Fruit fly (Drosophila melanogaster) whole organism, embryonic: ENCODE measurements around the gene Rpn10.

Experiments used
- Adf1 ChIP-seq: fragments of 200-800 bp; sonication (Bioruptor generic); IDR thresholded peaks from 2 replicates; pipeline ENCODE4 v1.3.6; 2022; ENCODE audit warnings: missing biosample characterization, missing genetic modification characterization
- Bdp1 ChIP-seq: fragments of 200-800 bp; sonication (Bioruptor generic); optimal IDR thresholded peaks from 3 replicates; lab custom pipeline; 2016; ENCODE audit warnings: missing biosample characterization, missing genetic modification characterization
- Bteb2 ChIP-seq: fragments of 200-800 bp; sonication (Bioruptor generic); optimal IDR thresholded peaks from 2 replicates; lab custom pipeline; 2016; ENCODE audit warnings: missing biosample characterization, missing genetic modification characterization
- CG10267 ChIP-seq: fragments of 200-800 bp; sonication (Bioruptor generic); optimal IDR thresholded peaks from 2 replicates; lab custom pipeline; 2018; ENCODE audit warnings: missing biosample characterization, mild to moderate bottlenecking, missing genetic modification characterization, moderate library complexity
- CG12299 ChIP-seq: fragments of 200-800 bp; sonication (Bioruptor generic); optimal IDR thresholded peaks from 2 replicates; lab custom pipeline; 2018; ENCODE audit warnings: missing biosample characterization, mild to moderate bottlenecking, missing genetic modification characterization
- CG12769 ChIP-seq: fragments of 200-800 bp; sonication (Bioruptor generic); optimal IDR thresholded peaks from 2 replicates; lab custom pipeline; 2019; ENCODE audit warnings: missing biosample characterization, mild to moderate bottlenecking, missing genetic modification characterization, moderate library complexity
- CG14667 ChIP-seq: fragments of 200-800 bp; sonication (Bioruptor generic); IDR thresholded peaks from 2 replicates; pipeline ENCODE4 v1.3.6; 2022; ENCODE audit warnings: missing biosample characterization, missing genetic modification characterization
- CG2116 ChIP-seq: fragments of 200-800 bp; sonication (Bioruptor generic); optimal IDR thresholded peaks from 3 replicates; lab custom pipeline; 2018; ENCODE audit warnings: missing biosample characterization, mild to moderate bottlenecking, missing genetic modification characterization
- CG30020 ChIP-seq: fragments of 200-800 bp; optimal IDR thresholded peaks from 2 replicates; lab custom pipeline; 2019; ENCODE audit warnings: missing biosample characterization, mild to moderate bottlenecking, missing genetic modification characterization, moderate library complexity
- CG30431 ChIP-seq: fragments of 200-800 bp; sonication (Bioruptor generic); optimal IDR thresholded peaks from 2 replicates; lab custom pipeline; 2017; ENCODE audit warnings: missing biosample characterization, missing genetic modification characterization
- CG3065 ChIP-seq: fragments of 200-800 bp; sonication (Bioruptor generic); optimal IDR thresholded peaks from 2 replicates; lab custom pipeline; 2016; ENCODE audit warnings: missing biosample characterization, missing genetic modification characterization
- CG3407 ChIP-seq: fragments of 200-800 bp; sonication (Bioruptor generic); optimal IDR thresholded peaks from 2 replicates; lab custom pipeline; 2018; ENCODE audit warnings: missing biosample characterization, mild to moderate bottlenecking, missing genetic modification characterization
- CG43689 ChIP-seq: fragments of 200-800 bp; sonication (Bioruptor generic); IDR thresholded peaks from 2 replicates; pipeline ENCODE4 v1.3.6; 2022; ENCODE audit warnings: missing biosample characterization, missing genetic modification characterization
- CG4424 ChIP-seq: fragments of 200-800 bp; sonication (Bioruptor generic); optimal IDR thresholded peaks from 3 replicates; lab custom pipeline; 2016; ENCODE audit warnings: missing biosample characterization, missing genetic modification characterization
- CG5245 ChIP-seq: fragments of 200-800 bp; sonication (Bioruptor generic); optimal IDR thresholded peaks from 3 replicates; lab custom pipeline; 2016; ENCODE audit warnings: missing biosample characterization, missing genetic modification characterization
- CG5953 ChIP-seq: fragments of 200-800 bp; sonication (Bioruptor generic); IDR thresholded peaks from 2 replicates; pipeline ENCODE4 v1.3.6; 2022; ENCODE audit warnings: missing biosample characterization, missing genetic modification characterization
- CG6175 ChIP-seq: fragments of 200-800 bp; sonication (Bioruptor generic); IDR thresholded peaks from 3 replicates; pipeline ENCODE4 v1.3.6; 2022; ENCODE audit warnings: missing biosample characterization, missing genetic modification characterization
- CG7786 ChIP-seq: fragments of 200-800 bp; sonication (Bioruptor generic); optimal IDR thresholded peaks from 2 replicates; lab custom pipeline; 2016; ENCODE audit warnings: missing biosample characterization, missing genetic modification characterization
- CG9876 ChIP-seq: fragments of 200-800 bp; sonication (Bioruptor generic); optimal IDR thresholded peaks from 2 replicates; lab custom pipeline; 2016; ENCODE audit warnings: missing biosample characterization, missing genetic modification characterization
- Dip3 ChIP-seq: fragments of 200-800 bp; sonication (Bioruptor generic); optimal IDR thresholded peaks from 3 replicates; lab custom pipeline; 2016; ENCODE audit warnings: missing biosample characterization, missing genetic modification characterization
- HLH4C ChIP-seq: fragments of 200-800 bp; sonication (Bioruptor generic); IDR thresholded peaks from 3 replicates; pipeline ENCODE4 v1.3.6; 2022; ENCODE audit warnings: missing biosample characterization, missing genetic modification characterization; ENCODE audit not compliant: partially characterized antibody
- Hey ChIP-seq: fragments of 200-800 bp; sonication (Bioruptor generic); optimal IDR thresholded peaks from 3 replicates; lab custom pipeline; 2018; ENCODE audit warnings: missing biosample characterization, mild to moderate bottlenecking, missing genetic modification characterization
- Hr78 ChIP-seq, 2 experiments: fragments of 200-800 bp in 1 of 2; fragments of >200 bp in 1 of 2; sonication (Bioruptor generic) in 1 of 2; optimal IDR thresholded peaks; 2 replicates each; lab custom pipeline; 2017 to 2019; ENCODE audit warnings: missing biosample characterization in 2 of 2, missing genetic modification characterization in 2 of 2, mild to moderate bottlenecking in 1 of 2, moderate library complexity in 1 of 2
- Med ChIP-seq: fragments of 200-800 bp; sonication (Bioruptor generic); peaks from one replicate; lab custom pipeline; 2016; ENCODE audit warnings: missing biosample characterization, missing genetic modification characterization, mild to moderate bottlenecking, inconsistent platforms, moderate library complexity
- Myb ChIP-seq: fragments of 200-800 bp; sonication (Bioruptor generic); optimal IDR thresholded peaks from 2 replicates; lab custom pipeline; 2016; ENCODE audit warnings: missing biosample characterization, missing genetic modification characterization
- Scr ChIP-seq: fragments of 200-800 bp; sonication (Bioruptor generic); IDR thresholded peaks from 2 replicates; pipeline ENCODE4 v1.3.6; 2022; ENCODE audit warnings: missing biosample characterization, missing genetic modification characterization; ENCODE audit not compliant: partially characterized antibody
- Sox100B ChIP-seq: fragments of 200-800 bp; sonication (Bioruptor generic); optimal IDR thresholded peaks from 3 replicates; lab custom pipeline; 2018; ENCODE audit warnings: missing biosample characterization, mild to moderate bottlenecking, missing genetic modification characterization
- croc ChIP-seq: fragments of 200-800 bp; sonication (Bioruptor generic); conservative IDR thresholded peaks from 3 replicates; pipeline ENCODE4 v1.3.6; 2022; ENCODE audit warnings: missing biosample characterization, missing genetic modification characterization
- crp ChIP-seq, 2 experiments: fragments of 200-800 bp; sonication (Bioruptor generic); optimal IDR thresholded peaks; 2 replicates in 1 of 2; 3 replicates in 1 of 2; lab custom pipeline; 2017; ENCODE audit warnings: missing biosample characterization in 2 of 2, missing genetic modification characterization in 2 of 2, mild to moderate bottlenecking in 1 of 2, moderate library complexity in 1 of 2
- dimm ChIP-seq: fragments of 200-800 bp; sonication (Bioruptor generic); IDR thresholded peaks from 2 replicates; pipeline ENCODE4 v1.3.6; 2022; ENCODE audit warnings: missing biosample characterization, missing genetic modification characterization
- dmrt11E ChIP-seq: fragments of 200-800 bp; sonication (Bioruptor generic); optimal IDR thresholded peaks from 3 replicates; lab custom pipeline; 2018; ENCODE audit warnings: missing biosample characterization, mild to moderate bottlenecking, missing genetic modification characterization, moderate library complexity
- dpn ChIP-seq, 2 experiments: fragments of 200-800 bp; sonication (Bioruptor generic); optimal IDR thresholded peaks; 3 replicates each; lab custom pipeline; 2016; ENCODE audit warnings: missing biosample characterization in 2 of 2, missing genetic modification characterization in 2 of 2
- ewg ChIP-seq: fragments of 200-800 bp; sonication (Bioruptor generic); optimal IDR thresholded peaks from 3 replicates; lab custom pipeline; 2017; ENCODE audit warnings: mild to moderate bottlenecking, missing biosample characterization, missing genetic modification reagents, missing genetic modification characterization
- fd3F ChIP-seq: fragments of 200-800 bp; sonication (Bioruptor generic); optimal IDR thresholded peaks from 2 replicates; lab custom pipeline; 2018; ENCODE audit warnings: missing biosample characterization, mild to moderate bottlenecking, missing genetic modification characterization, moderate library complexity
- gcm ChIP-seq: fragments of 200-800 bp; sonication (Bioruptor generic); optimal IDR thresholded peaks from 2 replicates; lab custom pipeline; 2019; ENCODE audit warnings: missing biosample characterization, mild to moderate bottlenecking, missing genetic modification characterization, moderate library complexity
- gfzf ChIP-seq: fragments of 200-800 bp; sonication (Bioruptor generic); optimal IDR thresholded peaks from 2 replicates; lab custom pipeline; 2016; ENCODE audit warnings: missing biosample characterization, mild to moderate bottlenecking, missing genetic modification characterization, moderate library complexity
- grau ChIP-seq: fragments of 200-800 bp; optimal IDR thresholded peaks from 3 replicates; lab custom pipeline; 2019; ENCODE audit warnings: missing biosample characterization, mild to moderate bottlenecking, missing genetic modification characterization, moderate library complexity
- ind ChIP-seq: fragments of 200-800 bp; sonication (Bioruptor generic); optimal IDR thresholded peaks from 3 replicates; lab custom pipeline; 2016; ENCODE audit warnings: missing biosample characterization, missing genetic modification characterization
- lilli ChIP-seq: fragments of 200-800 bp; sonication (Bioruptor generic); optimal IDR thresholded peaks from 3 replicates; lab custom pipeline; 2016; ENCODE audit warnings: missing biosample characterization, missing genetic modification characterization
- nerfin-2 ChIP-seq: fragments of 200-800 bp; sonication (Bioruptor generic); IDR thresholded peaks from 2 replicates; pipeline ENCODE4 v1.3.6; 2022; ENCODE audit warnings: missing biosample characterization, missing genetic modification characterization; ENCODE audit not compliant: partially characterized antibody
- nmo ChIP-seq: fragments of 200-800 bp; sonication (Bioruptor generic); optimal IDR thresholded peaks from 2 replicates; lab custom pipeline; 2018; ENCODE audit warnings: missing biosample characterization, mild to moderate bottlenecking, missing genetic modification characterization, moderate library complexity
- pb ChIP-seq: fragments of 200-800 bp; sonication (Bioruptor generic); optimal IDR thresholded peaks from 3 replicates; lab custom pipeline; 2016; ENCODE audit warnings: missing biosample characterization, missing genetic modification characterization
- pho ChIP-seq: fragments of 200-800 bp; sonication (Bioruptor generic); optimal IDR thresholded peaks from 2 replicates; lab custom pipeline; 2016; ENCODE audit warnings: missing biosample characterization, missing genetic modification characterization
- pum ChIP-seq: fragments of 200-800 bp; sonication (Bioruptor generic); optimal IDR thresholded peaks from 2 replicates; lab custom pipeline; 2016; ENCODE audit warnings: missing biosample characterization, missing genetic modification characterization
- ro ChIP-seq: fragments of 200-800 bp; sonication (Bioruptor generic); IDR thresholded peaks from 2 replicates; pipeline ENCODE4 v1.3.6; 2022; ENCODE audit warnings: missing biosample characterization, missing genetic modification characterization
- run ChIP-seq: fragments of 200-800 bp; sonication (Bioruptor generic); optimal IDR thresholded peaks from 3 replicates; lab custom pipeline; 2018; ENCODE audit warnings: missing biosample characterization, mild to moderate bottlenecking, missing genetic modification characterization
- tgo ChIP-seq: fragments of 200-800 bp; sonication (Bioruptor generic); IDR thresholded peaks from 3 replicates; pipeline ENCODE4 v1.3.6; 2022; ENCODE audit warnings: missing biosample characterization, missing genetic modification characterization
- tio ChIP-seq: fragments of 200-800 bp; sonication (Bioruptor generic); optimal IDR thresholded peaks from 2 replicates; lab custom pipeline; 2017; ENCODE audit warnings: missing biosample characterization, missing genetic modification characterization, inconsistent platforms
- wek ChIP-seq: fragments of 200-800 bp; sonication (Bioruptor generic); optimal IDR thresholded peaks from 3 replicates; lab custom pipeline; 2018; ENCODE audit warnings: missing biosample characterization, mild to moderate bottlenecking, missing genetic modification characterization, moderate library complexity
- zen ChIP-seq: fragments of 200-800 bp; sonication (Bioruptor generic); optimal IDR thresholded peaks from 3 replicates; lab custom pipeline; 2018; ENCODE audit warnings: missing biosample characterization, mild to moderate bottlenecking, missing genetic modification characterization, moderate library complexity

Gene Rpn10

dm6 chr3L:21523059-21523836 lies 13.6 kb upstream of the Rpn10 start, which contains the start of gene CG7611 (continued):
- no peak for TF ChIP-seq zen (tag; lab: Kevin White, UChicago)
- TF ChIP-seq gcm (GFP tag; lab: Kevin White, UChicago) = no peak
- TF ChIP-seq grau = no peak
- no peak for TF ChIP-seq pb (GFP tag; lab: Kevin White, UChicago)
- no peak for TF ChIP-seq tgo
- TF ChIP-seq CG3065 (GFP tag; lab: Kevin White, UChicago) = no peak
- peak; percentile 22 for TF ChIP-seq wek (GFP tag; lab: Kevin White, UChicago)
- TF ChIP-seq ind (GFP tag; lab: Kevin White, UChicago) = no peak
- TF ChIP-seq Dip3 (GFP tag; lab: Kevin White, UChicago) = no peak
- TF ChIP-seq Adf1 (GFP tag; lab: Robert Waterston, UW) = no peak
- TF ChIP-seq croc (GFP tag; lab: Robert Waterston, UW) = no peak
- TF ChIP-seq CG4424 (GFP tag; lab: Kevin White, UChicago) = no peak
- no peak for TF ChIP-seq dpn (GFP tag; optimal IDR thresholded peaks at IDR 0.05; lab: Kevin White, UChicago)
- no peak for TF ChIP-seq run (tag; lab: Kevin White, UChicago)
- TF ChIP-seq lilli (GFP tag; lab: Kevin White, UChicago) = no peak
- no peak for TF ChIP-seq Bdp1 (GFP tag; lab: Kevin White, UChicago)
- no peak for TF ChIP-seq pho (GFP tag; lab: Kevin White, UChicago)
- peak in 1 of 2 experiments; percentile 20 for TF ChIP-seq Hr78 (GFP tag; optimal IDR thresholded peaks at IDR 0.05; lab: Kevin White, UChicago)
- no peak for TF ChIP-seq CG12769 (tag; lab: Kevin White, UChicago)
- TF ChIP-seq HLH4C = no peak
- no peak for TF ChIP-seq CG12299 (tag; lab: Kevin White, UChicago)
- peak; percentile 78 for TF ChIP-seq gfzf (GFP tag; lab: Kevin White, UChicago)
- no peak for TF ChIP-seq CG5245 (GFP tag; lab: Kevin White, UChicago)
- no peak for TF ChIP-seq fd3F (GFP tag; lab: Kevin White, UChicago)
- TF ChIP-seq nerfin-2 (GFP tag; lab: Robert Waterston, UW) = no peak
- TF ChIP-seq Med = no peak
- peak in 1 of 2 experiments; percentile 68 for TF ChIP-seq crp (GFP tag; optimal IDR thresholded peaks at IDR 0.05; lab: Kevin White, UChicago)
- TF ChIP-seq Myb = peak; percentile 40
- no peak for TF ChIP-seq tio
- TF ChIP-seq Hey (tag; lab: Kevin White, UChicago) = no peak
- no peak for TF ChIP-seq CG6175
- no peak for TF ChIP-seq CG9876 (GFP tag; lab: Kevin White, UChicago)
- no peak for TF ChIP-seq CG43689 (GFP tag; lab: Robert Waterston, UW)
- no peak for TF ChIP-seq CG14667 (GFP tag; lab: Robert Waterston, UW)
- TF ChIP-seq CG10267 = peak; percentile 48
- TF ChIP-seq Sox100B (GFP tag; lab: Kevin White, UChicago) = no peak
- TF ChIP-seq Scr (GFP tag; lab: Robert Waterston, UW) = no peak
- no peak for TF ChIP-seq CG5953 (GFP tag; lab: Robert Waterston, UW)
- no peak for TF ChIP-seq CG7786 (GFP tag; lab: Kevin White, UChicago)
- no peak for TF ChIP-seq ewg (GFP tag; lab: Kevin White, UChicago)
- peak; percentile 87 for TF ChIP-seq CG30020 (tag; lab: Kevin White, UChicago)
- peak; percentile 2 for TF ChIP-seq CG2116 (GFP tag; lab: Kevin White, UChicago)
- TF ChIP-seq ro (GFP tag; lab: Robert Waterston, UW) = no peak
- TF ChIP-seq pum = no peak
- TF ChIP-seq dimm (GFP tag; lab: Robert Waterston, UW) = no peak
- no peak for TF ChIP-seq CG3407 (GFP tag; lab: Kevin White, UChicago)
- TF ChIP-seq Bteb2 (GFP tag; lab: Kevin White, UChicago) = no peak
- TF ChIP-seq nmo = no peak
- TF ChIP-seq CG30431 = no peak
- no peak for TF ChIP-seq dmrt11E (tag; lab: Kevin White, UChicago)
